Worm (Caenorhabditis elegans): ENCODE data around the gene F19G12.11.

Gene F19G12.11

ce11 chrX:1389382-1389983 is 36.8 kb downstream of the F19G12.11 start:
- TF ChIP-seq pes-1 (GFP tag; IDR thresholded peaks at IDR 0.05) = no peak
- no peak for TF ChIP-seq flt-1 (GFP tag; IDR thresholded peaks at IDR 0.05)
- TF ChIP-seq hmbx-1 (tag; optimal IDR thresholded peaks at IDR 0.05) = no peak
- no peak for TF ChIP-seq F13C5.2 (tag; optimal IDR thresholded peaks at IDR 0.05)
- no peak for TF ChIP-seq ets-7 (tag; optimal IDR thresholded peaks at IDR 0.05)
- no peak for TF ChIP-seq scrt-1 (GFP tag; IDR thresholded peaks at IDR 0.05)
- TF ChIP-seq B0310.2 (tag; optimal IDR thresholded peaks at IDR 0.05) = no peak
- no peak for TF ChIP-seq hmg-4 (GFP tag; optimal IDR thresholded peaks at IDR 0.05)
- TF ChIP-seq tra-4 (tag; optimal IDR thresholded peaks at IDR 0.05) = no peak
- no peak for TF ChIP-seq ceh-13 (GFP tag; optimal IDR thresholded peaks at IDR 0.05)
- no peak for TF ChIP-seq tbx-11 (GFP tag; IDR thresholded peaks at IDR 0.05)
- no peak for TF ChIP-seq tbx-37 (GFP tag; conservative IDR thresholded peaks at IDR 0.05)
- TF ChIP-seq sea-1 (GFP tag; conservative IDR thresholded peaks at IDR 0.05) = no peak
- TF ChIP-seq ceh-36 (tag; optimal IDR thresholded peaks at IDR 0.05) = no peak
- no peak for TF ChIP-seq hnd-1 (tag; optimal IDR thresholded peaks at IDR 0.05)
- no peak for TF ChIP-seq ama-1 (optimal IDR thresholded peaks at IDR 0.05)

- TF ChIP-seq hnd-1 (tag; optimal IDR thresholded peaks at IDR 0.05) = no peak
- TF ChIP-seq ceh-13 (GFP tag; optimal IDR thresholded peaks at IDR 0.05) = no peak
- TF ChIP-seq flt-1 (GFP tag; IDR thresholded peaks at IDR 0.05) = no peak
- no peak for TF ChIP-seq F13C5.2 (tag; optimal IDR thresholded peaks at IDR 0.05)
- no peak for TF ChIP-seq ets-7 (tag; optimal IDR thresholded peaks at IDR 0.05)
- no peak for TF ChIP-seq hmg-4 (GFP tag; optimal IDR thresholded peaks at IDR 0.05)
- no peak for TF ChIP-seq tbx-11 (GFP tag; IDR thresholded peaks at IDR 0.05)
- no peak for TF ChIP-seq scrt-1 (GFP tag; IDR thresholded peaks at IDR 0.05)
- no peak for TF ChIP-seq ceh-36 (tag; optimal IDR thresholded peaks at IDR 0.05)
- no peak for TF ChIP-seq tbx-37 (GFP tag; conservative IDR thresholded peaks at IDR 0.05)
- no peak for TF ChIP-seq aly-1 (tag; optimal IDR thresholded peaks at IDR 0.05)
- no peak for TF ChIP-seq B0310.2 (tag; optimal IDR thresholded peaks at IDR 0.05)
- TF ChIP-seq pes-1 (GFP tag; IDR thresholded peaks at IDR 0.05) = no peak
- no peak for TF ChIP-seq ama-1 (optimal IDR thresholded peaks at IDR 0.05)
- TF ChIP-seq sea-1 (GFP tag; conservative IDR thresholded peaks at IDR 0.05) = no peak; the same call in 1 of the 2 replicates
- TF ChIP-seq tra-4 (tag; optimal IDR thresholded peaks at IDR 0.05) = no peak
- TF ChIP-seq hmbx-1 (tag; optimal IDR thresholded peaks at IDR 0.05) = no peak
These were observed 39.4 kb downstream of the F19G12.11 start, which contains the start of gene F56C3.1 for ce11 chrX:1386893-1387367. Gene F56C3.1 (plus strand): TSS chrX:1387317.

ce11 chrX:1384538-1384937 is 41.8 kb downstream of the F19G12.11 start, which contains the start of gene F56C3.8:
Gene F56C3.8 (minus strand): TSS chrX:1384638.
- TF ChIP-seq hmbx-1 (tag; optimal IDR thresholded peaks at IDR 0.05) (no peak), sea-1 (GFP tag; conservative IDR thresholded peaks at IDR 0.05) (no peak), ceh-36 (tag; optimal IDR thresholded peaks at IDR 0.05) (no peak), ets-7 (tag; optimal IDR thresholded peaks at IDR 0.05) (no peak), aly-1 (tag; optimal IDR thresholded peaks at IDR 0.05) (no peak), scrt-1 (GFP tag; IDR thresholded peaks at IDR 0.05) (no peak), hmg-4 (GFP tag; optimal IDR thresholded peaks at IDR 0.05) (no peak), pes-1 (GFP tag; IDR thresholded peaks at IDR 0.05) (no peak), tbx-37 (GFP tag; conservative IDR thresholded peaks at IDR 0.05) (no peak)

ce11 chrX:1383546-1383945 is 42.8 kb downstream of the F19G12.11 start:
- TF ChIP-seq scrt-1 (GFP tag; IDR thresholded peaks at IDR 0.05) (no peak), hmbx-1 (tag; optimal IDR thresholded peaks at IDR 0.05) (no peak), sea-1 (GFP tag; conservative IDR thresholded peaks at IDR 0.05) (no peak), flt-1 (GFP tag; IDR thresholded peaks at IDR 0.05) (no peak), ceh-13 (GFP tag; optimal IDR thresholded peaks at IDR 0.05) (no peak), ets-7 (tag; optimal IDR thresholded peaks at IDR 0.05) (no peak), tbx-37 (GFP tag; conservative IDR thresholded peaks at IDR 0.05) (no peak), hmg-4 (GFP tag; optimal IDR thresholded peaks at IDR 0.05) (no peak), hnd-1 (tag; optimal IDR thresholded peaks at IDR 0.05) (no peak), B0310.2 (tag; optimal IDR thresholded peaks at IDR 0.05) (no peak), aly-1 (tag; optimal IDR thresholded peaks at IDR 0.05) (no peak), pes-1 (GFP tag; IDR thresholded peaks at IDR 0.05) (no peak), tbx-11 (GFP tag; IDR thresholded peaks at IDR 0.05) (no peak)

- no peak for TF ChIP-seq tbx-11 (GFP tag; IDR thresholded peaks at IDR 0.05)
- no peak for TF ChIP-seq ceh-36 (tag; optimal IDR thresholded peaks at IDR 0.05)
- no peak for TF ChIP-seq scrt-1 (GFP tag; IDR thresholded peaks at IDR 0.05)
- TF ChIP-seq aly-1 (tag; optimal IDR thresholded peaks at IDR 0.05) = no peak
- TF ChIP-seq pes-1 (GFP tag; IDR thresholded peaks at IDR 0.05) = no peak
- no peak for TF ChIP-seq sea-1 (GFP tag; conservative IDR thresholded peaks at IDR 0.05)
These were observed 44.8 kb downstream of the F19G12.11 start, which contains the start of gene F56C3.10 for ce11 chrX:1381565-1381964. Gene F56C3.10 (minus strand): TSS chrX:1381665.

- TF ChIP-seq hmbx-1 (tag; optimal IDR thresholded peaks at IDR 0.05) (peak; percentile 31), aly-1 (tag; optimal IDR thresholded peaks at IDR 0.05) (peak; percentile 91), sea-1 (GFP tag; conservative IDR thresholded peaks at IDR 0.05) (peak; percentile 89), hmg-4 (GFP tag; optimal IDR thresholded peaks at IDR 0.05) (peak; percentile 90), ceh-13 (GFP tag; optimal IDR thresholded peaks at IDR 0.05) (peak; percentile 75), pes-1 (GFP tag; IDR thresholded peaks at IDR 0.05) (peak; percentile 90), B0310.2 (tag; optimal IDR thresholded peaks at IDR 0.05) (peak; percentile 60), ceh-36 (tag; optimal IDR thresholded peaks at IDR 0.05) (peak; percentile 75), scrt-1 (GFP tag; IDR thresholded peaks at IDR 0.05) (peak; percentile 94), ama-1 (optimal IDR thresholded peaks at IDR 0.05) (no peak), tbx-11 (GFP tag; IDR thresholded peaks at IDR 0.05) (peak; percentile 93), hnd-1 (tag; optimal IDR thresholded peaks at IDR 0.05) (peak; percentile 73), flt-1 (GFP tag; IDR thresholded peaks at IDR 0.05) (peak; percentile 90), F13C5.2 (tag; optimal IDR thresholded peaks at IDR 0.05) (peak; percentile 84), tbx-37 (GFP tag; conservative IDR thresholded peaks at IDR 0.05) (peak; percentile 81), ets-7 (tag; optimal IDR thresholded peaks at IDR 0.05) (peak; percentile 71), tra-4 (tag; optimal IDR thresholded peaks at IDR 0.05) (peak; percentile 59)
These were observed 46.9 kb downstream of the F19G12.11 start for ce11 chrX:1379391-1379790.
